Fruit fly (Drosophila melanogaster): ENCODE measurements around the gene CG10479.

DNA sequence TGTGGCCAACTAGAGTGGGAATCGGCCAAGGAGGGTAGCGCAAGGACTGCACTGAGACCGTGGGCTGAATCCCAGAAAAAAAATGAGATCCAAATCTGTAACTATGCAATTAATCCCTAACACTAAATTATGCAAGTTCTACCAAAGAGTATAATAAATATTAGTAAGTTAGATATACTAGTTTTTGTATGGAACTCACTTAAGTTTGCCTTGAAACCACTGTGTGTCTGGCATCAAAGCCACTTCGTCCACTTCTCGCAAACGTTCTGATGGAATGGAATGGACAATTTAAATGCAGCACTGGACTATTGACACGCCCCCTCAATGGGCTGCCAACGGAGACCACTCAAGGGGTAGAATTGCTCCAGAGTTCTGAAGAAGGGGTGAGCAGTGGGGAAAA, 17.7 kb downstream of the CG10479 start:
- no peak for TF ChIP-seq psq (optimal IDR thresholded peaks at IDR 0.05)
- no peak for TF ChIP-seq insv (optimal IDR thresholded peaks at IDR 0.05)
- no peak for TF ChIP-seq Sin3A (optimal IDR thresholded peaks at IDR 0.05)
- TF ChIP-seq Myc (optimal IDR thresholded peaks at IDR 0.05), result no peak
- no peak for TF ChIP-seq h (optimal IDR thresholded peaks at IDR 0.05)
- no peak for TF ChIP-seq ttk (optimal IDR thresholded peaks at IDR 0.05)

All from Kc167 (cell line).